Fruit fly (Drosophila melanogaster) whole organism, embryonic: Measurements from ENCODE around the gene CG3301.

Source experiments
- Ada2b ChIP-seq: fragments of 200-800 bp; sonication (Bioruptor generic); IDR thresholded peaks from 2 replicates; pipeline ENCODE4 v1.3.6; 2022; ENCODE audit warnings: missing biosample characterization, missing genetic modification characterization
- Atf6 ChIP-seq: fragments of 200-800 bp; sonication (Bioruptor generic); IDR thresholded peaks from 2 replicates; pipeline ENCODE4 v1.3.6; 2022; ENCODE audit warnings: missing biosample characterization, missing genetic modification characterization
- CG1024 ChIP-seq: fragments of 200-800 bp; sonication (Bioruptor generic); IDR thresholded peaks from 2 replicates; pipeline ENCODE4 v1.3.6; 2022; ENCODE audit warnings: missing biosample characterization, missing genetic modification characterization
- CG10274 ChIP-seq: fragments of 200-800 bp; sonication (Bioruptor generic); optimal IDR thresholded peaks from 3 replicates; lab custom pipeline; 2017; ENCODE audit warnings: missing biosample characterization, mild to moderate bottlenecking, missing genetic modification characterization
- CG10366 ChIP-seq: fragments of 200-800 bp; sonication (Bioruptor generic); IDR thresholded peaks from 2 replicates; pipeline ENCODE4 v1.3.6; 2022; ENCODE audit warnings: missing biosample characterization, missing genetic modification characterization
- CG11247 ChIP-seq: fragments of 200-800 bp; sonication (Bioruptor generic); IDR thresholded peaks from 2 replicates; pipeline ENCODE4 v1.3.6; 2022; ENCODE audit warnings: missing biosample characterization, missing genetic modification characterization
- CG11560 ChIP-seq: fragments of 200-800 bp; sonication (Bioruptor generic); IDR thresholded peaks from 3 replicates; pipeline ENCODE4 v1.3.6; 2022; ENCODE audit warnings: missing biosample characterization, missing genetic modification characterization
- CG12219 ChIP-seq: fragments of 200-800 bp; sonication (Bioruptor generic); optimal IDR thresholded peaks from 3 replicates; lab custom pipeline; 2018; ENCODE audit warnings: missing biosample characterization, mild to moderate bottlenecking, missing genetic modification characterization
- CG13296 ChIP-seq: fragments of 200-800 bp; sonication (Bioruptor generic); optimal IDR thresholded peaks from 3 replicates; lab custom pipeline; 2018; ENCODE audit warnings: missing biosample characterization, mild to moderate bottlenecking, missing genetic modification characterization
- CG13624 ChIP-seq: fragments of 200-800 bp; sonication (Bioruptor generic); optimal IDR thresholded peaks from 2 replicates; lab custom pipeline; 2016; ENCODE audit warnings: missing biosample characterization, missing genetic modification characterization
- CG14014 ChIP-seq: fragments of 200-800 bp; sonication (Bioruptor generic); IDR thresholded peaks from 2 replicates; pipeline ENCODE4 v1.3.6; 2022; ENCODE audit warnings: missing biosample characterization, missing genetic modification characterization
- CG15601 ChIP-seq: fragments of 200-800 bp; sonication (Bioruptor generic); optimal IDR thresholded peaks from 3 replicates; lab custom pipeline; 2019; ENCODE audit warnings: missing biosample characterization, mild to moderate bottlenecking, missing genetic modification characterization, moderate library complexity
- CG17802 ChIP-seq: fragments of 200-800 bp; sonication (Bioruptor generic); optimal IDR thresholded peaks from 2 replicates; lab custom pipeline; 2018; ENCODE audit warnings: missing biosample characterization, mild to moderate bottlenecking, missing genetic modification characterization, moderate library complexity
- CG2120 ChIP-seq: fragments of 200-800 bp; sonication (Bioruptor generic); optimal IDR thresholded peaks from 3 replicates; lab custom pipeline; 2016; ENCODE audit warnings: missing biosample characterization, missing genetic modification characterization
- CG2202 ChIP-seq: fragments of 200-800 bp; sonication (Bioruptor generic); optimal IDR thresholded peaks from 2 replicates; lab custom pipeline; 2018; ENCODE audit warnings: missing biosample characterization, mild to moderate bottlenecking, missing genetic modification characterization
- CG2889 ChIP-seq: fragments of 200-800 bp; sonication (Bioruptor generic); IDR thresholded peaks from 3 replicates; pipeline ENCODE4 v1.3.6; 2022; ENCODE audit warnings: missing biosample characterization, missing genetic modification characterization
- CG34376 ChIP-seq: fragments of 200-800 bp; sonication (Bioruptor generic); optimal IDR thresholded peaks from 2 replicates; lab custom pipeline; 2018; ENCODE audit warnings: missing biosample characterization, mild to moderate bottlenecking, missing genetic modification characterization
- CG4360 ChIP-seq: fragments of 200-800 bp; sonication (Bioruptor generic); IDR thresholded peaks from 2 replicates; pipeline ENCODE4 v1.3.6; 2022; ENCODE audit warnings: missing biosample characterization, missing genetic modification characterization
- CG5953 ChIP-seq: fragments of 200-800 bp; sonication (Bioruptor generic); IDR thresholded peaks from 2 replicates; pipeline ENCODE4 v1.3.6; 2022; ENCODE audit warnings: missing biosample characterization, missing genetic modification characterization
- CG6813 ChIP-seq: fragments of 200-800 bp; sonication (Bioruptor generic); optimal IDR thresholded peaks from 2 replicates; lab custom pipeline; 2017; ENCODE audit warnings: missing biosample characterization, missing genetic modification characterization, mild to moderate bottlenecking, moderate library complexity, missing genetic modification reagents
- CG6854 ChIP-seq: fragments of 200-800 bp; sonication (Bioruptor generic); optimal IDR thresholded peaks from 3 replicates; lab custom pipeline; 2017; ENCODE audit warnings: missing biosample characterization, mild to moderate bottlenecking, missing genetic modification characterization
- CG8478 ChIP-seq: fragments of >200 bp; optimal IDR thresholded peaks from 2 replicates; lab custom pipeline; 2018
- CoRest ChIP-seq: fragments of 200-800 bp; sonication (Bioruptor generic); optimal IDR thresholded peaks from 3 replicates; lab custom pipeline; 2018; ENCODE audit warnings: missing biosample characterization, mild to moderate bottlenecking, missing genetic modification characterization, moderate library complexity
- Dbx ChIP-seq: fragments of 200-800 bp; sonication (Bioruptor generic); IDR thresholded peaks from 3 replicates; pipeline ENCODE4 v1.3.6; 2022; ENCODE audit warnings: missing biosample characterization, missing genetic modification characterization
- Dip2 ChIP-seq: fragments of 200-800 bp; sonication (Bioruptor generic); IDR thresholded peaks from 2 replicates; pipeline ENCODE4 v1.3.6; 2022; ENCODE audit warnings: missing biosample characterization, missing genetic modification characterization
- Dref ChIP-seq: fragments of 200-800 bp; sonication (Bioruptor generic); IDR thresholded peaks from 2 replicates; pipeline ENCODE4 v1.3.6; 2022; ENCODE audit warnings: missing biosample characterization, missing genetic modification characterization
- E2f1 ChIP-seq: fragments of 200-800 bp; sonication (Bioruptor generic); IDR thresholded peaks from 2 replicates; pipeline ENCODE4 v1.3.6; 2022; ENCODE audit warnings: missing biosample characterization, missing genetic modification characterization
- Ets65A ChIP-seq: fragments of 200-800 bp; sonication (Bioruptor generic); peaks from one replicate; lab custom pipeline; 2016; ENCODE audit warnings: missing biosample characterization, missing genetic modification characterization
- Fer1 ChIP-seq: fragments of 200-800 bp; sonication (Bioruptor generic); optimal IDR thresholded peaks from 2 replicates; lab custom pipeline; 2017; ENCODE audit warnings: missing biosample characterization, mild to moderate bottlenecking, missing genetic modification characterization
- Gsc ChIP-seq: fragments of 200-800 bp; sonication (Bioruptor generic); IDR thresholded peaks from 2 replicates; pipeline ENCODE4 v1.3.6; 2022; ENCODE audit warnings: missing biosample characterization, missing genetic modification characterization
- HHEX ChIP-seq: fragments of 200-800 bp; sonication (Bioruptor generic); optimal IDR thresholded peaks from 3 replicates; lab custom pipeline; 2017; ENCODE audit warnings: missing biosample characterization, mild to moderate bottlenecking, missing genetic modification characterization, missing genetic modification reagents
- MESR4 ChIP-seq: fragments of 200-800 bp; sonication (Bioruptor generic); optimal IDR thresholded peaks from 2 replicates; lab custom pipeline; 2018; ENCODE audit warnings: missing biosample characterization, mild to moderate bottlenecking, missing genetic modification characterization, moderate library complexity
- PHDP ChIP-seq: fragments of 200-800 bp; sonication (Bioruptor generic); optimal IDR thresholded peaks from 3 replicates; lab custom pipeline; 2018; ENCODE audit warnings: missing biosample characterization, mild to moderate bottlenecking, missing genetic modification characterization, moderate library complexity
- Sox102F ChIP-seq: fragments of 200-800 bp; sonication (Bioruptor generic); optimal IDR thresholded peaks from 2 replicates; lab custom pipeline; 2018; ENCODE audit warnings: missing biosample characterization, mild to moderate bottlenecking, missing genetic modification characterization, moderate library complexity
- Ssrp ChIP-seq: fragments of 200-800 bp; sonication (Bioruptor generic); optimal IDR thresholded peaks from 2 replicates; lab custom pipeline; 2018; ENCODE audit warnings: missing biosample characterization, mild to moderate bottlenecking, missing genetic modification characterization, moderate library complexity
- Xbp1 ChIP-seq: fragments of 200-800 bp; sonication (Bioruptor generic); optimal IDR thresholded peaks from 3 replicates; lab custom pipeline; 2016; ENCODE audit warnings: missing biosample characterization, mild to moderate bottlenecking, missing genetic modification characterization
- ap ChIP-seq: fragments of 200-800 bp; sonication (Bioruptor generic); IDR thresholded peaks from 2 replicates; pipeline ENCODE4 v1.3.6; 2022; ENCODE audit warnings: missing biosample characterization, missing genetic modification characterization
- bab2 ChIP-seq: fragments of 200-800 bp; sonication (Bioruptor generic); optimal IDR thresholded peaks from 2 replicates; lab custom pipeline; 2016; ENCODE audit warnings: missing biosample characterization, missing genetic modification characterization
- ci ChIP-seq: fragments of 200-800 bp; sonication (Bioruptor generic); IDR thresholded peaks from 3 replicates; pipeline ENCODE4 v1.3.6; 2022; ENCODE audit warnings: missing biosample characterization, missing genetic modification characterization
- cwo ChIP-seq: fragments of 200-800 bp; sonication (Bioruptor generic); optimal IDR thresholded peaks from 3 replicates; lab custom pipeline; 2017; ENCODE audit warnings: missing biosample characterization, missing genetic modification characterization, mild to moderate bottlenecking, moderate library complexity, missing genetic modification reagents
- dati ChIP-seq: fragments of 200-800 bp; sonication (Bioruptor generic); IDR thresholded peaks from 2 replicates; pipeline ENCODE4 v1.3.6; 2022; ENCODE audit warnings: missing biosample characterization, missing genetic modification characterization
- grau ChIP-seq: fragments of 200-800 bp; optimal IDR thresholded peaks from 3 replicates; lab custom pipeline; 2019; ENCODE audit warnings: missing biosample characterization, mild to moderate bottlenecking, missing genetic modification characterization, moderate library complexity
- gsb ChIP-seq: fragments of 200-800 bp; sonication (Bioruptor generic); IDR thresholded peaks from 2 replicates; pipeline ENCODE4 v1.3.6; 2022; ENCODE audit warnings: missing biosample characterization, missing genetic modification characterization
- kay ChIP-seq: fragments of 200-800 bp; sonication (Bioruptor generic); optimal IDR thresholded peaks from 2 replicates; lab custom pipeline; 2016; ENCODE audit warnings: missing biosample characterization, missing genetic modification characterization
- lmd ChIP-seq: fragments of 200-800 bp; sonication (Bioruptor generic); IDR thresholded peaks from 2 replicates; pipeline ENCODE4 v1.3.6; 2022; ENCODE audit warnings: missing biosample characterization, missing genetic modification characterization
- org-1 ChIP-seq: fragments of 200-800 bp; sonication (Bioruptor generic); optimal IDR thresholded peaks from 2 replicates; lab custom pipeline; 2017; ENCODE audit warnings: missing biosample characterization, missing genetic modification characterization
- pnt ChIP-seq: fragments of 200-800 bp; sonication (Bioruptor generic); optimal IDR thresholded peaks from 3 replicates; lab custom pipeline; 2016; ENCODE audit warnings: missing biosample characterization, missing genetic modification characterization
- prd ChIP-seq, 3 experiments: fragments of >200 bp in 2 of 3; fragments of 200-800 bp in 1 of 3; sonication (Bioruptor generic) in 1 of 3; optimal IDR thresholded peaks in 2 of 3; IDR thresholded peaks in 1 of 3; 2 replicates in 2 of 3; 3 replicates in 1 of 3; pipeline versions ENCODE4 v1.3.6 to Lab custom; 2017 to 2022; ENCODE audit warnings: missing biosample characterization in 1 of 3, missing genetic modification characterization in 1 of 3
- rib ChIP-seq: fragments of 200-800 bp; sonication (Bioruptor generic); IDR thresholded peaks from 2 replicates; pipeline ENCODE4 v1.3.6; 2022; ENCODE audit warnings: missing biosample characterization, missing genetic modification characterization
- sob ChIP-seq: fragments of 200-800 bp; sonication (Bioruptor generic); IDR thresholded peaks from 2 replicates; pipeline ENCODE4 v1.3.6; 2022; ENCODE audit warnings: missing biosample characterization, missing genetic modification characterization
- vnd ChIP-seq: fragments of 200-800 bp; sonication (Bioruptor generic); IDR thresholded peaks from 3 replicates; pipeline ENCODE4 v1.3.6; 2022; ENCODE audit warnings: missing biosample characterization, missing genetic modification characterization; ENCODE audit not compliant: partially characterized antibody

CG3301 gene

dm6 chr3R:21246492-21247061, 29.5 kb downstream of the CG3301 start, which contains the start of gene ETHR (continued):
- TF ChIP-seq cwo (GFP tag; lab: Kevin White, UChicago) (peak; percentile 74), pnt (GFP tag; lab: Kevin White, UChicago) (no peak), CG11247 (0 out of 2 replicates have a peak, but pooled peaks have one; percentile 5), prd (optimal IDR thresholded peaks at IDR 0.05; lab: Kevin White, UChicago) (no peak), prd (GFP tag; IDR thresholded peaks at IDR 0.05; lab: Robert Waterston, UW) (peak; percentile 44; the same call in 1 of the 3 replicates), grau (tag; lab: Kevin White, UChicago) (peak; percentile 56), CG34376 (GFP tag; lab: Kevin White, UChicago) (peak; percentile 65), Ets65A (peak; percentile 58), CG11560 (tag; lab: Robert Waterston, UW) (no peak), Dbx (GFP tag; lab: Robert Waterston, UW) (peak; percentile 67; the same call in 2 of the 3 replicates), MESR4 (GFP tag; lab: Kevin White, UChicago) (no peak), kay (GFP tag; lab: Kevin White, UChicago) (peak; percentile 48), CG1024 (GFP tag; lab: Robert Waterston, UW) (no peak), CG17802 (no peak), CG2120 (GFP tag; lab: Kevin White, UChicago) (peak; percentile 72), CG2202 (tag; lab: Kevin White, UChicago) (no peak), CG15601 (tag; lab: Kevin White, UChicago) (no peak), Atf6 (GFP tag; lab: Robert Waterston, UW) (peak; percentile 75), CG2889 (GFP tag; lab: Robert Waterston, UW) (no peak), Gsc (no peak), E2f1 (GFP tag; lab: Robert Waterston, UW) (peak; percentile 74; the same call in 1 of the 2 replicates), HHEX (peak; percentile 68), CoRest (tag; lab: Kevin White, UChicago) (peak; percentile 54), Sox102F (GFP tag; lab: Kevin White, UChicago) (peak; percentile 25), gsb (GFP tag; lab: Robert Waterston, UW) (no peak), CG8478 (lab: Kevin White, UChicago) (no peak), CG4360 (GFP tag; lab: Robert Waterston, UW) (no peak), Xbp1 (GFP tag; lab: Kevin White, UChicago) (peak; percentile 41), rib (peak; percentile 80), CG13624 (GFP tag; lab: Kevin White, UChicago) (no peak), CG6854 (GFP tag; lab: Kevin White, UChicago) (peak; percentile 37), CG10366 (GFP tag; lab: Robert Waterston, UW) (peak; percentile 81), Ada2b (GFP tag; lab: Robert Waterston, UW) (no peak), CG14014 (GFP tag; lab: Robert Waterston, UW) (peak; percentile 58; the same call in 1 of the 2 replicates), Dref (GFP tag; lab: Robert Waterston, UW) (no peak), CG13296 (peak; percentile 20), Fer1 (GFP tag; lab: Kevin White, UChicago) (peak; percentile 56), vnd (GFP tag; lab: Robert Waterston, UW) (peak; percentile 53; the same call in 2 of the 3 replicates), org-1 (peak; percentile 44), PHDP (peak; percentile 72), CG10274 (GFP tag; lab: Kevin White, UChicago) (no peak), sob (GFP tag; lab: Robert Waterston, UW) (peak; percentile 48; the same call in 1 of the 2 replicates), CG5953 (GFP tag; lab: Robert Waterston, UW) (no peak), CG12219 (peak; percentile 29), ap (GFP tag; lab: Robert Waterston, UW) (no peak), dati (GFP tag; lab: Robert Waterston, UW) (no peak), lmd (GFP tag; lab: Robert Waterston, UW) (peak; percentile 23; the same call in 1 of the 2 replicates), bab2 (GFP tag; lab: Kevin White, UChicago) (peak; percentile 6), Dip2 (GFP tag; lab: Robert Waterston, UW) (no peak), ci (peak; percentile 31; the same call in 1 of the 3 replicates), CG6813 (GFP tag; lab: Kevin White, UChicago) (peak; percentile 42), Ssrp (tag; lab: Kevin White, UChicago) (no peak)
